Fruit fly (Drosophila melanogaster) S2 (cell line): Measurements from ENCODE around the gene D2hgdh.
A peak's percentile ranks its signal among the peaks of the same experiment; 100 is the strongest.

Source experiments
- CG8478 ChIP-seq: fragments of >200 bp; optimal IDR thresholded peaks from 2 replicates; lab custom pipeline; 2018
- CTCF ChIP-seq, 2 experiments: fragments of >200 bp; optimal IDR thresholded peaks; 2 replicates each; lab custom pipeline; 2018

Gene D2hgdh

DNA sequence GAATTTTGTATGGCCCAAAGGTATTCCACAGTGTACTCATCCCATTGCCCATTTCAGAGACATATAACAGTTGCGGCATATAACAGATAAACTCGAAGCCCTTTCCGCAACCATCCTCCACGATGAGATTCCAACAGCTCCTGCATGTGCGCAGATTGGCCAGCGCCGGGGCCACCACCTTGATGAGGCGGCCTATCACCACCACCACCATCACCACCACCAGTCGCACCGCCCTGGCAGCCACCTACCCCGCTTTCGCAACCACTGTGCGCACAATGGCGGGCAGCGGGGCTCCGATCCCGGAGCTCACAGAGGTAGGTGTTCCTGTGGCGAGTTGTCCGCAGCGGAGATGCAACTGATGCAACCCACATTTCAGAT lies 1.6 kb downstream of the D2hgdh start:
- TF ChIP-seq CG8478: no peak
- no peak for TF ChIP-seq CTCF (optimal IDR thresholded peaks at IDR 0.05; lab: Kevin White, UChicago)

DNA sequence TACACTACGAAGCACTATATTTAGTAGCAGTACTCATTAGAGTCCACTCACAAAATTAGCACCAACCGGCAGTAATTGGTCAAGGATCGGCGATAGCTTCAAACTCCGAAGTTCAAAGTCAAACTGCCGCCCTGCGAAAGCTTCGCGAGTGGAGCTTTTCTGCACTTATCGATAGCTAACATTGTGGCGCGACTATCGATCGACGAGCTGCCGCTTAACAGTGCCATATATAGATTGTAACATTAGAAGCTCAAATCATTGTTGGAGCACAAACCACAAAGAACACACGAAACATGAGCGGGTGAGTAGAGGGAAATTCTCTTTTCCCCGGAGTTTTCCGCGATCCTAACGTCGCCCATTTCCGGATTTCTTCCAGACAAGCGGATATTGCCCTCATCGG lies 3.8 kb downstream of the D2hgdh start, which contains the start of gene Pgd:
Gene Pgd (plus strand): TSS at position 23 of the 400 bp plus-strand sequence.
- no peak for TF ChIP-seq CG8478
- no peak for TF ChIP-seq CTCF (optimal IDR thresholded peaks at IDR 0.05; lab: Kevin White, UChicago)

DNA sequence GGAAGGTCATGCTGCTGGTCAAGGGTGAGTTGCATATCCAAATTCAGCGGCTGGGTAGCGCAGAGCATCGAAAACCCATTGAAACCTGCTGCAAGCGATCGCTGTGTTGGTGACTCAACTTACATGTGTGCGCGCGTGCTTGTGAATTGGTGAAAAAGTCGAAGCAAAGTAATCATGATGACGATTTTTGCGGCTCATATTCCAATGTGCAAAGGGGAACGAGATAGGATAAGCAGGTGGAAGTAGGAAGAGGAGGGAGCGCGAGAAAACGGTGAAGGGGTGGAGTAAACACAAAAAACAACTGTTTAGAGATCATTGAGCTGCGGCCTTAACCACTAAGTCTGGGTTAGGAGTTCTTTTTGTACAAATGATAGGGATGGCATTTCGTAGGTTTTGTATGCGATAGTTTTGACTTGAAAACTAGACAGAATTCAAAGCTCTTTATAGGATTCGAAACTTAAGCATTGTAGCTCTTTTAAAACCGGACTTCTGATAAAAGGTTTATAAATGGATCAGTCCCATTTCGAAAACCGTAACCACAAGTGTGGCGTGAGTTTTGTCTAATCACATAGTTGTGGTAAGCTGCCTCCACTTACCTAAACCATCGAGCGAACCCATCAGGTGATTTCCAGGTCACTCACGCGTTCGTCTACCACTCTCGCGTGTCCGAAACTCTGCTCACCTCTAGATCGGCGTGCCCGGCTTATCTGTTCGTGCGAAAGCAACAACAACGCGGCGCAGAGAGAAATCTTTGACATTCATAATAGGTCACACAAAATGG lies 4.6 kb downstream of the D2hgdh start:
- TF ChIP-seq CG8478: no peak
- no peak for TF ChIP-seq CTCF (optimal IDR thresholded peaks at IDR 0.05; lab: Kevin White, UChicago)

DNA sequence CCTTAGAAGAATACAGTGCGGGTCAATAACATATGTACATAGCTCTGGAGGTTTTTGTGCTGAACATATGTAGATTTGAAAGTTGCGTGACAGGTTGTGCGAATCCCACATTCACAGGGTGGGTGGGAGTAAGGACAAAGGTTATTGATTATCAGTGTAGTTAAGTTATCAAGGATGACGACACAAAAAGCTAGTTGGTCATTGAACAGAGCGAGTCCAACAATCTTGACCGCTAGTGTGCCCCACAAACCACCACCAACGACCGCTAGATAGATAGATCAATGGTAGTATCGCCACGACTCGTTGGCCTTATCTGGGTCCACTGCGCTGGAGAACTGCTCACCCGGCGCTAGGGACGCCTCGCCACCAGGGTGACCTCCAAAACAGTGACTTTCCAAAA lies 5.3 kb downstream of the D2hgdh start:
- no peak for TF ChIP-seq CTCF (optimal IDR thresholded peaks at IDR 0.05; lab: Kevin White, UChicago)
- TF ChIP-seq CG8478: no peak

DNA sequence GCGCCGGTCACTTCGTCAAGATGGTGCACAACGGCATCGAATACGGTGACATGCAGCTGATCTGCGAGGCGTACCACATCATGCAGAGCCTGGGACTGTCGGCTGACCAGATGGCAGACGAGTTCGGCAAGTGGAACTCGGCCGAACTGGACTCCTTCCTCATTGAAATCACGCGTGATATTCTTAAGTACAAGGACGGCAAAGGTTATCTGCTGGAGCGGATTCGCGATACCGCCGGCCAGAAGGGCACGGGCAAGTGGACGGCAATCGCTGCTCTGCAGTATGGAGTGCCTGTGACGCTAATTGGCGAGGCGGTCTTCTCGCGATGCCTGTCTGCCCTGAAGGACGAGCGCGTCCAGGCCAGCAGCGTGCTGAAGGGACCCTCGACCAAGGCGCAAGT lies 6.2 kb downstream of the D2hgdh start:
- TF ChIP-seq CTCF (optimal IDR thresholded peaks at IDR 0.05; lab: Kevin White, UChicago) (no peak), CG8478 (no peak)

DNA sequence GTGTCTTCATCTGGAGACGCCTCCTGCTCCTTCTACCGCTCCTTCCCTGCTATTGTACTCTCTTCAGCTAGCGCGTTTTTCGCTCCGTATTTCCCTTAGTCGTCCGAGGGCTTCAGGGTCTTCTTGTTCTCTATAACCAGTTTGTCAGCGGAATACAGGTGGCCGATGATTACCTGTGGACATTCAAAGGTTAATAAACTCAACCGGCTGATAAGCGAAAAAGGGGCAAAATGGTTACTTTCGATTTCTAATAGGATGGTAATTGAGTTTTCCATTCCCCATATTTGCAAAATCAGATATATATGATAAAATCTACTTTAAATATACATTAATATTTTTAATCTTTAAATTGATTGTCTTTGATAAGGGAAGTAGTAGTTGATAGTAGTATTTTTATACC lies 7.4 kb downstream of the D2hgdh start:
- TF ChIP-seq CTCF (optimal IDR thresholded peaks at IDR 0.05; lab: Kevin White, UChicago) (no peak), CG8478 (no peak)

DNA sequence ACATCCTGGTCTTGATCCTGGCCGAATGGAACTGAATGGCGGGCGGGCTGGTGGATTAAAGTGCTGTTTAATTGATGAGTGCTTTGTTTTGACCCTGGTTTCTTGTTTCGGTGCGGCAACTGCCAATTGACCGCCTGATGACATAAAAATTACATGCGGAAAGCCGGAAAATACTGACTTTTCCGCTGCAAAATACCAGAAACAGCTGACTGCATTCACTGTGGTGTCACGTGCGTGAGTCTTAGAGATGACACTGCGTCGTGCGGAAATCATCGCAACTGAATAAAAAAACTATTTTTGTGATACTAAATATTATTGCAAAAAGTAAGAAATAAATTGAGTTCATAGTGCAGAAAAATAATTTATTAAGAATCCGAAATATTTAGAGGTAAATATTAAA lies 8.2 kb downstream of the D2hgdh start, which contains the start of gene bcn92:
Gene bcn92 (minus strand): TSS at position 170 of the 400 bp plus-strand sequence.
- TF ChIP-seq CTCF (optimal IDR thresholded peaks at IDR 0.05; lab: Kevin White, UChicago): peak in 1 of 2 experiments; percentile 15
- no peak for TF ChIP-seq CG8478

DNA sequence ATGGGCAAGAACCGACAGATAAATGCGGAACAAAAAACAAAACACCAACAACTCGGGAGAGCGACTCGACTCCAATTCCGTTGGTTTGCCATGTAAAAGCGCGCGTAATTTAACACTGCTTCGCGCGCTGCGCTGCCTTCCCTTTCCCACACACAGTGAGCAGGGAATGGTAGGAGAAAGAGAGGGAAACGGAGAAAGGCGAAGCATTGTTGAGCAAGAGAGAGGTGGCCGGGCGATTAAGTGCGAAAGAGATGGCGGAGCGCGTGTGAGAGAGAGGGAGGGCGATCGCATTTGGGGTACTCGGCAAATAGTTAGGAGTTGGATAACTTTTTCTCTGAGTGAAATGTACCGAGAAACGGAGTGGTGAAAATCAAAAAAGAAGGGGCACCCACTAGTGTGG lies 14.6 kb downstream of the D2hgdh start:
- TF ChIP-seq CTCF (optimal IDR thresholded peaks at IDR 0.05; lab: Kevin White, UChicago): peak; percentile 11 to 42
- TF ChIP-seq CG8478: no peak

DNA sequence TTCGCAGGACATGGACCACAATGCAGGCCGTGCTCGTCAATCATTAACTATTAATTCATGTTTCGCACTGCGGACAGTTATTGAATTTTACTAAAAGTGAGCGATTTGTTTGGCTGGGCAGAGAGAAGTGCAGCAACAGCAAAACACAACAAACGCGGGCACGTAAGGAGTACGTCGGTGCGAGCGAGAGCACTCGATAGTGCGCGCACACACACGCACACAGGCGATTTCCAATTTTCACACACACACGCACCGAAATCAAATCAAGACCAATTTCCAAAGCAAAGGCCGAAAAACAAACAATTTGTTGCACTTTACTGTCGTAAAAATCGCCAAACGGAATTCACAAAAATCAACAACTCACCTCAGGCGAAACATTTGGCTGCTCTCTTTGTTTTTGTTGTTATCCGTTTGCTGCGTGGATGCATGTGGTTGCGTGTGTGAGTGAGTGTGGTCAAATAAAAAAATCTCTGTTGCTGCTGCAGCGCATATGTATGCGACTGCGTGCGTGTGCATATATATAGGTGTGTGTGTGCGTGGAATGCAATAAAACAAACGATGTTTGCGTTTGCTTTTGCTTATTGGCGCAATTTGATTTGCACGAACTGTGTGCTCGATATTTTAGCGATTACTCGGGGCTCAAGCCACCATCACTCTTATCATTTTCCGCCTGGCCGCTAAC lies 16.8 kb downstream of the D2hgdh start:
- no peak for TF ChIP-seq CTCF (optimal IDR thresholded peaks at IDR 0.05; lab: Kevin White, UChicago)
- peak; percentile 49 for TF ChIP-seq CG8478

DNA sequence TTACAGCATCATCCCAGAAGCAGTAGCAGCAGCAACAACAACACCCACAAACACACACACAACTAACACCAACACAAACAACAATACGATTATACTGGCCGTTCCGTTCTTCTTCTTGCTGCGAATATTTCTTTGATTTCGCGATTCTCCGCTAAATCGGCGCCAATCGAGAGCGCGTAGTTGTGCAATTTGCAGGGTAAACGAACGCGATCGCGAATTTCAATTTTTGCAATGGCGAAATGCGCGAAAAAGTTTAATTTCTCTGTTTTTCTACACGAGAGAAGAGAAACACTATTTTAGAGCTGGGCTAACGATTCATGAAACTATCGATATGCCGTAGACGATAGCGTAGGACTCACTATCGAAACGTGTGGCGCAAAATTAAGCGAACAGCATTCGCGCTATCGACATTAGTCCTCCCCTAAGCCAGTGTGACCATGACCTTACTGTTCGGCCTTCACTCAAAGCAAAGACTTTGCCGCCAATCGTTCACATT lies 17.4 kb downstream of the D2hgdh start, which contains the start of gene wapl:
Gene wapl (minus strand): TSS at position 316 of the 496 bp plus-strand sequence.
- peak; percentile 2 to 35 for TF ChIP-seq CTCF (optimal IDR thresholded peaks at IDR 0.05; lab: Kevin White, UChicago)
- TF ChIP-seq CG8478: no peak

DNA sequence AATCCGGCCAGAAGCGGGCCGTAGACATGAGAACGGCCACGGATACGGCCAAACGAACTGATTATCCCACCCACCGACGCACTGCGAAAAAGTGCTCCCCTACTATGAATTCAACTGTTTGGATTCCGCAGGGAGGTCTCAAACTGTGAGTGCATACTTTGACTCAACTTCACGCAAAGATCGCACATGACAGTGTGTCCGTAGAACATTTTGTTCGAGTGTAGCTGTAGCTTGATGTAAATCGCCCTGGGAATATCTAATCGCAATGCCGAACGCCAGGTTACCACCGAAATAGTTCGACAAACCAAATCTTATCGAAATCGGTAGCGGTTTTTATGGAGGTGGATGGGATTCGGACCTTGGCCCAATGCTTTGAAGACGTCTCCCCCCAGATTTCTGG lies 19.7 kb downstream of the D2hgdh start:
- TF ChIP-seq CTCF (optimal IDR thresholded peaks at IDR 0.05; lab: Kevin White, UChicago): no peak
- no peak for TF ChIP-seq CG8478

DNA sequence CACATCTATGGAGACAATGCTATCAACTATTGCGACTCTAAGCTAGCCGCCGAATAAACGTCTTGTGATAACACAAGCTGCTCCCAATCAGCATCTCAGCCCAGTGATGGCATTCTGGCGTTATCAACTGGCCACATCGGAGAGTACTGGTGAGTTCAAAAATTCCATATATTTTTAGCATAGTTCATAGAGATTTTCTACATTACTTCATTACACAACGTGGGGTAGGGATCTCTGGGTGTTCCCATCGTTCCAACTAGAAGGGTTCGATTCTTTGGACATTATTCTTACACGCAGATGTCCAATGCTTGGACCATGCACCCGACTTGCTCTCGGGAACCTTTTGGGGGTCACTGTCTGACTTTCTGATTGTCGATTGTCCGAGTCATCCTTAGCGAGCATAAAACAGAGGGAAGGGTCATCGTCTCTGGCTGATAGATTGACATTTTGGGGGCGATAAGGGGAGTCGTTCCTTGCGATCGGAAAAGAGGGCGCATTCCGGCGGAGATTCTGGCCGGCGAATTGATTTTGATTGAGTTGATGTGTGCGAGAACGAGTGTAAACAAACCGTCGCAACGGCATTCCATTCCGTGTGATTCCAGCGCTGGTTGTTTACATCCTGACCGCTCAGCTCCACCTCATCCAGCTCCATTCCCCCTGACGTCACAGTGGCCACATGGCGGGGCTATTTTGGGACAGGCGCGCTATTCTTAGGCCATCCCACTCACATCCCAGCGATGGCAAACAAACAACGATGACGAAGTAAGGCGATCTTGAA lies 21.0 kb downstream of the D2hgdh start, which contains the start of the genes Cyp4d1 and CG3630:
Gene Cyp4d1 (minus strand): TSS at position 51 of the 778 bp plus-strand sequence.
Gene CG3630 (plus strand): TSS at position 67 of the 778 bp plus-strand sequence.
- TF ChIP-seq CG8478: no peak
- TF ChIP-seq CTCF (optimal IDR thresholded peaks at IDR 0.05; lab: Kevin White, UChicago): no peak

DNA sequence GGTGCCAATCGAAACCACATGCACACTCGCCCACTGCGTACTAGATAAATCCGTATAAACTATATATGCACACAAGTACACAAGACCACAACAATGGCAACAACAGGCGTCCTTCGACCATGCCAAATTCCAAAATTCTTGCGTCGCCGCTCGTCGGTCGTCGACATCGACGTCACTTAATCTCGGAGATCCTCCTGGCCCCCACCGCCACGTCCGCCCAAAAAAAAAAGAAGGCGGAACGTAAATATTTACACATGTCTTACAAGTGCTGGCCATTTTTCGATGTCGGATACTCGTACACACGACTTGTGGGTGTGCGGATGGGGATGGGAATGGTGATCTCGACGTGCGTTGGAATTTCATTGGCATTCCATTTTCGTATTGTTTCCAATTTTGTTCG lies 22.1 kb downstream of the D2hgdh start:
- TF ChIP-seq CG8478 (no peak), CTCF (optimal IDR thresholded peaks at IDR 0.05; lab: Kevin White, UChicago) (no peak)

DNA sequence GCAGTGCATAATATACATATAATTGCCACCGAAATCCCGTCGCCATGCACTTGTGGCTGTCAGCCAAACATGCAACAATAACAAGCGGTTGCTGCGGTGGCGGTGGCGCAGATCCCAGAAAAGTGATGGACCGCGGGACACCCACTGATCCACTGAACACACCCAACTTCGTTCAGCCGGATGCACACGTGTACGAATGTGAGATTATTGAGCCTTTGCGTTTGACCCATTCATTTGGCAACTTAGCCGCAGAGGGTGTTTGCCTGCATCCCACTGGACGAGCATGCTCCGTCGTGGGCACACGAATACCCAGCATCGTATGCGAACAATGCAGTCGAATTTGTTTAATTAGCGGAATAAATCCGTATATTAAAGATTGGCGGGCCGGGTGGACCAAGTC lies 24.1 kb downstream of the D2hgdh start:
- TF ChIP-seq CG8478 (no peak), CTCF (optimal IDR thresholded peaks at IDR 0.05; lab: Kevin White, UChicago) (no peak)

DNA sequence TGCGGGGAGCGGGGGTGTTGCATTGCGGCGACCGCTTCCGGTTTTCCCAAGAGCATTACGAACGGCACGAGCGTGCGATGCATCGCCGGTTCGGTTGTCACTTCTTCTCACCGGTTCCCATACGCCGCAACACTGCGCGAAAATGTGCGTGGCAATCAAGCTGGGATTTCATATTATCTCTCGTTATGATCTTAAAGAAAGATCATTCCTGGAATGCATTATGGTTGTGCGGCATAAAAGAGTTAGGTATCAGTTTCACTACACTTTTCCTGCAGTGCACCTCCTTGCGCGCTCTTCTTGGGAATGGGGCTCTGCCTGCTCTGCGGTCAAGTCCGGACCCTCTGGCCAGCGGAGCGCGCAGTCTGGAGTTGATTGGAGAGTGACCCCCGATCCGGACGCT lies 24.8 kb downstream of the D2hgdh start:
- TF ChIP-seq CTCF (optimal IDR thresholded peaks at IDR 0.05; lab: Kevin White, UChicago): no peak
- no peak for TF ChIP-seq CG8478
